Worm (Caenorhabditis elegans): ENCODE results near the gene H25P19.1.

H25P19.1 gene

ce11 chrV:694625-695024 lies 7.1 kb downstream of the H25P19.1 start, which contains the start of gene srj-53:
Gene srj-53, minus strand, starts transcription at chrV:694725.
- no peak for TF ChIP-seq ztf-4 (tag; optimal IDR thresholded peaks at IDR 0.05)
- TF ChIP-seq nhr-23 (tag; optimal IDR thresholded peaks at IDR 0.05) = no peak
- no peak for TF ChIP-seq skn-1 (tag; optimal IDR thresholded peaks at IDR 0.05)
- TF ChIP-seq ceh-82 (tag; optimal IDR thresholded peaks at IDR 0.05) = no peak
- TF ChIP-seq nhr-25 (tag; optimal IDR thresholded peaks at IDR 0.05) = no peak
- no peak for TF ChIP-seq sma-9 (GFP tag; optimal IDR thresholded peaks at IDR 0.05)
- TF ChIP-seq sma-9 (tag; optimal IDR thresholded peaks at IDR 0.05) = no peak
- TF ChIP-seq alr-1 (tag; optimal IDR thresholded peaks at IDR 0.05) = no peak
- TF ChIP-seq mbf-1 (tag; optimal IDR thresholded peaks at IDR 0.05) = no peak
- TF ChIP-seq egl-27 (tag; optimal IDR thresholded peaks at IDR 0.05) = no peak
- TF ChIP-seq lin-11 (tag; optimal IDR thresholded peaks at IDR 0.05) = no peak
- no peak for TF ChIP-seq dmd-4 (tag; optimal IDR thresholded peaks at IDR 0.05)
- TF ChIP-seq lin-13 (GFP tag; optimal IDR thresholded peaks at IDR 0.05) = no peak
- TF ChIP-seq mdl-1 (tag; optimal IDR thresholded peaks at IDR 0.05) = no peak
- TF ChIP-seq sma-3 (GFP tag; optimal IDR thresholded peaks at IDR 0.05) = no peak
- no peak for TF ChIP-seq ztf-1 (GFP tag; conservative IDR thresholded peaks at IDR 0.05)
- TF ChIP-seq nhr-21 (tag; optimal IDR thresholded peaks at IDR 0.05) = no peak
- no peak for TF ChIP-seq lin-39 (tag; optimal IDR thresholded peaks at IDR 0.05)
- TF ChIP-seq lsy-2 (tag; optimal IDR thresholded peaks at IDR 0.05) = no peak

ce11 chrV:695914-696313 lies 8.4 kb downstream of the H25P19.1 start, which contains the start of gene srj-52:
Gene srj-52, minus strand, starts transcription at chrV:696014.
- no peak for TF ChIP-seq nhr-6 (tag; optimal IDR thresholded peaks at IDR 0.05)
- TF ChIP-seq ama-1 (optimal IDR thresholded peaks at IDR 0.05) = no peak

DNA sequence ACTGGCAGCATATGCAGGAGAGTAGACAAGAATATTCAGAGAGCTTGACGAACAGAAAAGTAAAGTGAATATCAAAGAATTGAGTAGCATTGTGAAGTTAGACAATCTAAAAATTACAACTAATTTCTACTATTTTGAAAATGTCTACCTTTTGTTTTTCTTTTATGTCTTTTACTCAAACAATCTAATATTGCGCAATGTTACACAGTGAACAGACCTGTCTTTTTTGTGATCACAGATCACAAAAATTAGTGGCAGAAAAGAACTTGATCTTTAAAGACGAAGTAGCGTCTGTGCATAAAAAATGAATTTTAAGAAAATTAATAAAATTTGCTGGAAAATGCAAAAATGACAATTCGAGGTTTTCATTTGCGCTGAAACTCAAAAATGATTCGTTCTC lies 11.6 kb downstream of the H25P19.1 start:
- TF ChIP-seq nhr-6 (tag; optimal IDR thresholded peaks at IDR 0.05) (no peak), lsy-2 (tag; optimal IDR thresholded peaks at IDR 0.05) (no peak), ZK546.5 (tag; optimal IDR thresholded peaks at IDR 0.05) (no peak), nhr-23 (tag; optimal IDR thresholded peaks at IDR 0.05) (no peak), peb-1 (tag; optimal IDR thresholded peaks at IDR 0.05) (no peak), blmp-1 (tag; optimal IDR thresholded peaks at IDR 0.05; ENCODE audit: insufficient read depth) (no peak)

DNA sequence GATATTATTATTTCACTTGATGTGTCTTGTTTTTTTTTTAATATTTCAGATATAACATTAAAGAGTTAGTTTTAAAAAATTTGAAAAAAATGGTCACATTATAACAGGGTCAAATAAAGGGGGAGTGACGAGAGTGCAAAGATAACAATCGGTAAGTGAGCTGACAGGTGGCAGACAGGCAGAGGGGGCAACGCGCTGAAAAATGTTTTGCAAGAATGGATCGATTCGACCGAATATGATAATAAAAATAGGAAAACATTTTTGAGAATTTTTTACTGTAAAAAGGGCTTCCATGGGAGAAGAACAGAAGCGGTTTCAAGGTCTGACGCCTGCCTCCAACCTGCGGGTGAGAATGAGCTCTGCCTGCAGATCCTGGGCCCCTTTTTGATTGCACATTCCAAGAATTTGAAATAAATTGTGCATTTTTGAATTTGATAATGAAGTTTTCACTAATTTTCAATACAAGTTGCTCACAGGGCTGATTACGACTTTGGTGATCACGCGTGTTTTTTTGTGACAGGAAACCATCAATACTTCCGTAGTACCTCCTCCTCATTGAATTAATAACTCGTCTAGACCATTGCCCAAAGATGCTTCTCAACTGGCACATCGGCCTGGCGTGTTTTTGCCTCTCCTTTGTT lies 12.1 kb downstream of the H25P19.1 start, which contains the start of the genes ugt-29 and srx-5:
Gene ugt-29 (minus strand): TSS at position 101 of the 641 bp plus-strand sequence.
Gene srx-5 (plus strand): TSS at position 591 of the 641 bp plus-strand sequence.
- TF ChIP-seq Y55F3AM.14 (GFP tag; optimal IDR thresholded peaks at IDR 0.05) (no peak), fos-1 (tag; optimal IDR thresholded peaks at IDR 0.05) (no peak), gmeb-1 (tag; optimal IDR thresholded peaks at IDR 0.05) (no peak), nhr-10 (tag; optimal IDR thresholded peaks at IDR 0.05) (no peak), lin-13 (GFP tag; optimal IDR thresholded peaks at IDR 0.05) (no peak), lin-39 (tag; optimal IDR thresholded peaks at IDR 0.05) (no peak), snpc-4 (tag; optimal IDR thresholded peaks at IDR 0.05) (no peak), lin-11 (tag; optimal IDR thresholded peaks at IDR 0.05) (no peak), R02D3.7 (tag; optimal IDR thresholded peaks at IDR 0.05) (no peak), skn-1 (tag; optimal IDR thresholded peaks at IDR 0.05) (no peak), unc-55 (GFP tag; optimal IDR thresholded peaks at IDR 0.05) (no peak), zag-1 (tag; optimal IDR thresholded peaks at IDR 0.05) (no peak), nhr-25 (tag; optimal IDR thresholded peaks at IDR 0.05) (no peak), elt-1 (tag; optimal IDR thresholded peaks at IDR 0.05) (no peak)

DNA sequence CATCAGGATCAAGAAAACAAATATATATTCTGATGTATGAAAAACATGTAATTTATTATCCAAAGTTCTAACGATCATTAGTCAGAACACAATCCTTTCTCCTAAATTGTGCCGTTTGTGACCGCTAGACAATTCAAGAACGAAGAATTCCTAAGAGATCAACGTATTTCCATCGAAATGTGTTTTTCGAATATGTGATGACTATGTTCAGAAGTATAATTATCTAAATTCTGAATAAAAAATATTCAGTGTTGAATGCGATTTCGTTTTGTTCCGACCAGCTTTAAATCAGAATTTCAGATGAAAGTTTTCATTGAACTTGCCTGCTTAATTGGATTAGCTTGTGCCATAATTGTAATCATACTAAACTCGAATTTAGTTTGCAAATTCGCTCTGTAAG lies 14.8 kb downstream of the H25P19.1 start, which contains the start of gene srbc-37:
Gene srbc-37 (plus strand): TSS at position 301 of the 400 bp plus-strand sequence.
- TF ChIP-seq fos-1 (tag; optimal IDR thresholded peaks at IDR 0.05) (no peak), dmd-4 (tag; optimal IDR thresholded peaks at IDR 0.05) (no peak), unc-62 (GFP tag; optimal IDR thresholded peaks at IDR 0.05) (no peak), gmeb-1 (tag; optimal IDR thresholded peaks at IDR 0.05) (no peak), ceh-16 (tag; optimal IDR thresholded peaks at IDR 0.05) (no peak), ceh-82 (tag; optimal IDR thresholded peaks at IDR 0.05) (no peak), ztf-1 (GFP tag; conservative IDR thresholded peaks at IDR 0.05) (no peak), snpc-4 (tag; optimal IDR thresholded peaks at IDR 0.05) (no peak), F13H6.1 (tag; optimal IDR thresholded peaks at IDR 0.05) (no peak), nhr-6 (tag; optimal IDR thresholded peaks at IDR 0.05) (no peak), C34F6.9 (tag; optimal IDR thresholded peaks at IDR 0.05) (no peak), lin-13 (GFP tag; optimal IDR thresholded peaks at IDR 0.05) (no peak), elt-1 (tag; optimal IDR thresholded peaks at IDR 0.05) (no peak), unc-39 (tag; optimal IDR thresholded peaks at IDR 0.05) (no peak), nhr-12 (tag; optimal IDR thresholded peaks at IDR 0.05) (no peak), skn-1 (tag; optimal IDR thresholded peaks at IDR 0.05) (no peak), unc-55 (GFP tag; optimal IDR thresholded peaks at IDR 0.05) (no peak)

Data from whole organism, L2 larva.